Fruit fly (Drosophila melanogaster): ENCODE results near the gene CG10132.

CG10132 gene

dm6 chr2L:19574364-19574763 lies 55.7 kb downstream of the CG10132 start:
- TF ChIP-seq gl (tag; optimal IDR thresholded peaks at IDR 0.05) (peak; percentile 6), CG12605 (GFP tag; IDR thresholded peaks at IDR 0.05) (no peak), CG4496 (GFP tag; IDR thresholded peaks at IDR 0.05) (peak; percentile 77), CG32121 (GFP tag; IDR thresholded peaks at IDR 0.05) (0 out of 2 replicates have a peak, but pooled peaks have one; percentile 16), fd96Ca (GFP tag; IDR thresholded peaks at IDR 0.05) (peak; percentile 77), CG13204 (GFP tag; optimal IDR thresholded peaks at IDR 0.05) (no peak), CG15710 (tag; optimal IDR thresholded peaks at IDR 0.05) (no peak), Pif1A (GFP tag; optimal IDR thresholded peaks at IDR 0.05) (peak; percentile 58), CG14655 (GFP tag; optimal IDR thresholded peaks at IDR 0.05) (peak; percentile 82), Pif1B (GFP tag; optimal IDR thresholded peaks at IDR 0.05) (peak; percentile 39), D1 (tag; optimal IDR thresholded peaks at IDR 0.05) (no peak), rn (GFP tag; IDR thresholded peaks at IDR 0.05) (0 out of 2 replicates have a peak, but pooled peaks have one; percentile 29), Ets98B (GFP tag; IDR thresholded peaks at IDR 0.05) (no peak), CG10348 (GFP tag; IDR thresholded peaks at IDR 0.05) (no peak), CG9948 (tag; optimal IDR thresholded peaks at IDR 0.05) (peak; percentile 42), EcR (GFP tag; optimal IDR thresholded peaks at IDR 0.05) (peak; percentile 93), CG17806 (tag; optimal IDR thresholded peaks at IDR 0.05) (peak; percentile 60), Snoo (tag; optimal IDR thresholded peaks at IDR 0.05) (peak; percentile 4), CG8159 (tag; optimal IDR thresholded peaks at IDR 0.05) (peak; percentile 42), CG8301 (tag; optimal IDR thresholded peaks at IDR 0.05) (peak; percentile 75), CG34367 (tag; optimal IDR thresholded peaks at IDR 0.05) (peak; percentile 37)
